Worm (Caenorhabditis elegans): Measurements from ENCODE around the gene tag-340.
"Not testable (repeated sequence)": the region's sequence is repeated elsewhere in the genome, so short reads cannot be mapped to it uniquely, and the experiment has no call there.

ce11 chrIII:4922020-4922419 lies 21.7 kb downstream of the tag-340 start, which contains the start of gene mmab-1:
- TF ChIP-seq ztf-23 (GFP tag; IDR thresholded peaks at IDR 0.05); T22C8.4 (GFP tag; IDR thresholded peaks at IDR 0.05); flt-1 (GFP tag; IDR thresholded peaks at IDR 0.05); tab-1 (GFP tag; IDR thresholded peaks at IDR 0.05); ref-1 (GFP tag; conservative IDR thresholded peaks at IDR 0.05): not testable (repeated sequence)

Measured in whole organism, midembryonic.